Worm (Caenorhabditis elegans) whole organism, mixed stage, embryonic: ENCODE data around the gene lgc-10.

Source experiments
- bed-3 ChIP-seq: fragments of 200-800 bp; sonication (Bioruptor generic); optimal IDR thresholded peaks from 3 replicates; lab custom pipeline; 2018; ENCODE audit warnings: mild to moderate bottlenecking, missing genetic modification characterization, moderate library complexity, missing compliant biosample characterization
- blmp-1 ChIP-seq: fragments of 150-350 bp; optimal IDR thresholded peaks from 2 replicates; lab custom pipeline; 2014; ENCODE audit warnings: missing biosample characterization, missing genetic modification characterization
- ceh-39 ChIP-seq: fragments of 150-350 bp; optimal IDR thresholded peaks from 2 replicates; lab custom pipeline; 2014; ENCODE audit warnings: missing biosample characterization, missing genetic modification characterization
- ceh-43 ChIP-seq: fragments of 200-800 bp; sonication (Bioruptor generic); optimal IDR thresholded peaks from 2 replicates; lab custom pipeline; 2018; ENCODE audit warnings: mild to moderate bottlenecking, missing genetic modification characterization, moderate library complexity, missing compliant biosample characterization
- ceh-83 ChIP-seq: fragments of 200-800 bp; sonication (Bioruptor generic); optimal IDR thresholded peaks from 2 replicates; lab custom pipeline; 2018; ENCODE audit warnings: mild to moderate bottlenecking, missing genetic modification characterization, missing compliant biosample characterization
- ces-1 ChIP-seq: fragments of 150-350 bp; optimal IDR thresholded peaks from 2 replicates; lab custom pipeline; 2014; ENCODE audit warnings: missing biosample characterization, missing genetic modification reagents, missing genetic modification characterization
- cnd-1 ChIP-seq: fragments of 200-800 bp; sonication (Bioruptor generic); optimal IDR thresholded peaks from 2 replicates; lab custom pipeline; 2018; ENCODE audit warnings: mild to moderate bottlenecking, missing genetic modification characterization, missing compliant biosample characterization
- drap-1 ChIP-seq: fragments of 200-800 bp; sonication (Bioruptor generic); optimal IDR thresholded peaks from 3 replicates; lab custom pipeline; 2018; ENCODE audit warnings: mild to moderate bottlenecking, missing genetic modification characterization, missing compliant biosample characterization
- elt-1 ChIP-seq: sonication (generic microtip); optimal IDR thresholded peaks from 2 replicates; lab custom pipeline; 2017; ENCODE audit warnings: missing genetic modification characterization, mild to moderate bottlenecking, missing compliant biosample characterization, antibody characterized with exemption, moderate library complexity, borderline replicate concordance; ENCODE audit not compliant: insufficient read depth
- elt-3 ChIP-seq: fragments of 150-350 bp; optimal IDR thresholded peaks from 2 replicates; lab custom pipeline; 2014; ENCODE audit warnings: missing biosample characterization, missing genetic modification characterization
- flh-1 ChIP-seq: fragments of 200-800 bp; sonication (Bioruptor generic); optimal IDR thresholded peaks from 2 replicates; lab custom pipeline; 2018; ENCODE audit warnings: mild to moderate bottlenecking, missing genetic modification characterization, moderate library complexity, missing compliant biosample characterization
- ham-2 ChIP-seq: fragments of 200-800 bp; sonication (Bioruptor generic); optimal IDR thresholded peaks from 2 replicates; lab custom pipeline; 2018; ENCODE audit warnings: mild to moderate bottlenecking, missing genetic modification characterization, missing compliant biosample characterization
- hlh-1 ChIP-seq: fragments of 150-350 bp; optimal IDR thresholded peaks from 2 replicates; lab custom pipeline; 2014; ENCODE audit warnings: missing biosample characterization, missing genetic modification reagents, missing genetic modification characterization
- lin-32 ChIP-seq: fragments of 200-800 bp; sonication (Bioruptor generic); optimal IDR thresholded peaks from 2 replicates; lab custom pipeline; 2018; ENCODE audit warnings: mild to moderate bottlenecking, missing genetic modification characterization, missing compliant biosample characterization
- lsy-2 ChIP-seq: fragments of 150-350 bp; optimal IDR thresholded peaks from 2 replicates; lab custom pipeline; 2014; ENCODE audit warnings: missing biosample characterization, missing genetic modification characterization
- mab-5 ChIP-seq: fragments of 150-350 bp; optimal IDR thresholded peaks from 2 replicates; lab custom pipeline; 2014; ENCODE audit warnings: missing biosample characterization, missing genetic modification characterization
- mep-1 ChIP-seq: fragments of 150-350 bp; optimal IDR thresholded peaks from 2 replicates; lab custom pipeline; 2017; ENCODE audit warnings: missing biosample characterization, missing genetic modification reagents, missing genetic modification characterization, inconsistent platforms
- mls-2 ChIP-seq: sonication (generic microtip); optimal IDR thresholded peaks from 2 replicates; lab custom pipeline; 2016; ENCODE audit warnings: mild to moderate bottlenecking, missing genetic modification characterization, moderate library complexity, missing compliant biosample characterization
- nhr-12 ChIP-seq: fragments of 150-350 bp; optimal IDR thresholded peaks from 2 replicates; lab custom pipeline; 2014; ENCODE audit warnings: missing biosample characterization, missing genetic modification characterization
- nhr-2 ChIP-seq: fragments of 150-350 bp; optimal IDR thresholded peaks from 2 replicates; lab custom pipeline; 2014; ENCODE audit warnings: missing biosample characterization, missing genetic modification characterization
- nhr-237 ChIP-seq: fragments of 150-350 bp; optimal IDR thresholded peaks from 2 replicates; lab custom pipeline; 2014; ENCODE audit warnings: missing biosample characterization, missing genetic modification characterization
- nhr-28 ChIP-seq: fragments of 150-350 bp; optimal IDR thresholded peaks from 2 replicates; lab custom pipeline; 2014; ENCODE audit warnings: missing biosample characterization, missing genetic modification characterization
- nhr-76 ChIP-seq: sonication (generic microtip); optimal IDR thresholded peaks from 2 replicates; lab custom pipeline; 2017; ENCODE audit warnings: missing biosample characterization, missing genetic modification characterization
- pha-4 ChIP-seq: fragments of 150-350 bp; optimal IDR thresholded peaks from 2 replicates; lab custom pipeline; 2018; ENCODE audit warnings: missing biosample characterization, missing genetic modification reagents, missing genetic modification characterization
- snpc-4 ChIP-seq: fragments of 150-350 bp; optimal IDR thresholded peaks from 2 replicates; lab custom pipeline; 2014; ENCODE audit warnings: missing biosample characterization, missing genetic modification characterization
- sptf-1 ChIP-seq: sonication (generic microtip); optimal IDR thresholded peaks from 2 replicates; lab custom pipeline; 2017; ENCODE audit warnings: mild to moderate bottlenecking, missing genetic modification characterization, moderate library complexity, missing compliant biosample characterization
- tbx-8 ChIP-seq: fragments of 200-800 bp; sonication (Bioruptor generic); optimal IDR thresholded peaks from 2 replicates; lab custom pipeline; 2018; ENCODE audit warnings: mild to moderate bottlenecking, missing genetic modification characterization, moderate library complexity, missing compliant biosample characterization
- unc-120 ChIP-seq: sonication (generic microtip); optimal IDR thresholded peaks from 2 replicates; lab custom pipeline; 2017; ENCODE audit warnings: missing genetic modification characterization, missing compliant biosample characterization; ENCODE audit not compliant: poor library complexity, severe bottlenecking
- unc-39 ChIP-seq: fragments of 150-350 bp; optimal IDR thresholded peaks from 2 replicates; lab custom pipeline; 2014; ENCODE audit warnings: missing biosample characterization, missing genetic modification characterization
- unc-62 ChIP-seq: fragments of 150-350 bp; optimal IDR thresholded peaks from 2 replicates; lab custom pipeline; 2014; ENCODE audit warnings: missing biosample characterization, missing genetic modification reagents, missing genetic modification characterization
- zip-8 ChIP-seq: fragments of 150-350 bp; optimal IDR thresholded peaks from 2 replicates; lab custom pipeline; 2014; ENCODE audit warnings: missing biosample characterization, missing genetic modification characterization
- ztf-11 ChIP-seq: fragments of 150-350 bp; optimal IDR thresholded peaks from 2 replicates; lab custom pipeline; 2014; ENCODE audit warnings: missing biosample characterization, missing genetic modification characterization

lgc-10 gene

ce11 chrIV:6493299-6493698, 35.9 kb upstream of the lgc-10 start, which contains the start of gene Y73B6BL.44:
TSS of gene Y73B6BL.44 (plus strand) at chrIV:6493599.
- TF ChIP-seq cnd-1 (no peak), blmp-1 (no peak), nhr-76 (tag; lab: Kevin White, UChicago) (no peak), lin-32 (no peak), nhr-28 (no peak), ces-1 (no peak), unc-39 (tag; lab: Kevin White, UChicago) (no peak), mls-2 (tag; lab: Kevin White, UChicago) (no peak), ceh-83 (GFP tag; lab: Kevin White, UChicago) (no peak), nhr-237 (tag; lab: Kevin White, UChicago) (no peak), tbx-8 (no peak), drap-1 (GFP tag; lab: Kevin White, UChicago) (no peak)

ce11 chrIV:6491915-6492314, 34.5 kb upstream of the lgc-10 start:
- TF ChIP-seq ceh-43 (GFP tag; lab: Kevin White, UChicago) (no peak), elt-1 (tag; lab: Kevin White, UChicago) (no peak), zip-8 (tag; lab: Kevin White, UChicago) (no peak), tbx-8 (no peak), unc-39 (tag; lab: Kevin White, UChicago) (no peak), unc-120 (no peak), mab-5 (no peak), bed-3 (no peak), mep-1 (tag; lab: Kevin White, UChicago) (no peak), nhr-237 (tag; lab: Kevin White, UChicago) (no peak), nhr-12 (tag; lab: Kevin White, UChicago) (no peak), ham-2 (no peak), ces-1 (no peak), unc-62 (GFP tag; lab: Kevin White, UChicago) (no peak), pha-4 (tag; lab: Kevin White, UChicago) (no peak)

ce11 chrIV:6487047-6487446, 29.7 kb upstream of the lgc-10 start, which contains the start of gene Y73B6BL.37:
TSS of gene Y73B6BL.37 (plus strand) at chrIV:6487347.
- TF ChIP-seq snpc-4 (tag; lab: Kevin White, UChicago) (no peak), hlh-1 (tag; lab: Kevin White, UChicago) (no peak), lin-32 (no peak), ztf-11 (tag; lab: Kevin White, UChicago) (no peak), nhr-237 (tag; lab: Kevin White, UChicago) (no peak)

DNA sequence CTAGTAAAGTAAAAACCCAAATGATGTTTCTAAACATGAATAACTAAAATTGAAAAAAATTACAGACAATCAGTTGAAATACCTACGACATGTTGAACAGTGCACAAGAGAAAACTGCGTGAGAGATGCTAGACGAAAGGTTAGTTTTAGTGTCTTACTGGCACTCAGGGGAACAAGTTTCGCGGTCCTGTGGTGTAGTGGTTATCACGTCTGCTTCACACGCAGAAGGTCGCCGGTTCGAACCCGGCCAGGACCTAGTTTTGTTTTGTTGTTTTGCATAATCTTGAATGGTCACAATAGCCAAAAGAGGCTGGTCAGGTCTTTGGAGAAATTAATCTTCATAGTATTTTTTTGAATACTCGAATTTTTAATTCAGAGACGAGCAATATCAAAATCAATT, 23.6 kb upstream of the lgc-10 start:
- TF ChIP-seq ceh-83 (GFP tag; lab: Kevin White, UChicago), result peak; percentile 12
- TF ChIP-seq lin-32, result peak; percentile 21
- TF ChIP-seq unc-39 (tag; lab: Kevin White, UChicago), result no peak
- peak; percentile 14 for TF ChIP-seq cnd-1
- no peak for TF ChIP-seq nhr-76 (tag; lab: Kevin White, UChicago)
- TF ChIP-seq, all 35 proteins: peak for 3

- TF ChIP-seq ztf-11 (tag; lab: Kevin White, UChicago), result no peak
- TF ChIP-seq unc-120, result no peak
- TF ChIP-seq ceh-39 (tag; lab: Kevin White, UChicago), result no peak
- no peak for TF ChIP-seq ces-1
- TF ChIP-seq flh-1, result no peak
These were observed 22.8 kb upstream of the lgc-10 start, which contains the start of gene tyr-6 for ce11 chrIV:6480221-6480620. TSS of gene tyr-6 (plus strand) at chrIV:6480521.

ce11 chrIV:6474751-6475150, 17.4 kb upstream of the lgc-10 start:
- TF ChIP-seq ces-1 (peak; percentile 80), ceh-43 (GFP tag; lab: Kevin White, UChicago) (peak; percentile 29), hlh-1 (tag; lab: Kevin White, UChicago) (peak; percentile 30), nhr-76 (tag; lab: Kevin White, UChicago) (no peak), drap-1 (GFP tag; lab: Kevin White, UChicago) (no peak), ham-2 (no peak), sptf-1 (tag; lab: Kevin White, UChicago) (no peak), nhr-237 (tag; lab: Kevin White, UChicago) (peak; percentile 37), unc-120 (no peak), unc-39 (tag; lab: Kevin White, UChicago) (no peak), flh-1 (no peak), lsy-2 (peak; percentile 5), nhr-2 (tag; lab: Kevin White, UChicago) (peak; percentile 41), zip-8 (tag; lab: Kevin White, UChicago) (no peak), elt-3 (tag; lab: Kevin White, UChicago) (no peak), ceh-39 (tag; lab: Kevin White, UChicago) (peak; percentile 13), nhr-28 (no peak), pha-4 (tag; lab: Kevin White, UChicago) (peak; percentile 71), mls-2 (tag; lab: Kevin White, UChicago) (peak; percentile 56), unc-62 (GFP tag; lab: Kevin White, UChicago) (peak; percentile 90)
- TF ChIP-seq, all 35 proteins: peak for 10
